Fruit fly (Drosophila melanogaster) whole organism, embryonic: Measurements from ENCODE around the gene pall.

ENCODE experiments used
- B-H2 ChIP-seq: fragments of 200-800 bp; sonication (Bioruptor generic); optimal IDR thresholded peaks from 2 replicates; lab custom pipeline; 2018; ENCODE audit warnings: missing biosample characterization, mild to moderate bottlenecking, missing genetic modification characterization
- Bgb ChIP-seq: fragments of 200-800 bp; sonication (Bioruptor generic); IDR thresholded peaks from 2 replicates; pipeline ENCODE4 v1.3.6; 2022; ENCODE audit warnings: missing biosample characterization, missing genetic modification characterization; ENCODE audit not compliant: partially characterized antibody
- CG10431 ChIP-seq: fragments of 200-800 bp; sonication (Bioruptor generic); optimal IDR thresholded peaks from 3 replicates; lab custom pipeline; 2018; ENCODE audit warnings: missing biosample characterization, mild to moderate bottlenecking, missing genetic modification characterization
- CG10959 ChIP-seq: fragments of 200-800 bp; sonication (Bioruptor generic); IDR thresholded peaks from 2 replicates; pipeline ENCODE4 v1.3.6; 2022; ENCODE audit warnings: missing biosample characterization, missing genetic modification characterization
- CG10979 ChIP-seq: fragments of 200-800 bp; sonication (Bioruptor generic); optimal IDR thresholded peaks from 2 replicates; lab custom pipeline; 2018; ENCODE audit warnings: missing biosample characterization, mild to moderate bottlenecking, missing genetic modification characterization, moderate library complexity
- CG11456 ChIP-seq: fragments of 200-800 bp; sonication (Bioruptor generic); IDR thresholded peaks from 3 replicates; pipeline ENCODE4 v1.3.6; 2022; ENCODE audit warnings: missing biosample characterization, missing genetic modification characterization
- CG11560 ChIP-seq: fragments of 200-800 bp; sonication (Bioruptor generic); IDR thresholded peaks from 3 replicates; pipeline ENCODE4 v1.3.6; 2022; ENCODE audit warnings: missing biosample characterization, missing genetic modification characterization
- CG11696 ChIP-seq: fragments of 200-800 bp; sonication (Bioruptor generic); IDR thresholded peaks from 2 replicates; pipeline ENCODE4 v1.3.6; 2022; ENCODE audit warnings: missing biosample characterization, missing genetic modification characterization
- CG12155 ChIP-seq: fragments of 200-800 bp; sonication (Bioruptor generic); optimal IDR thresholded peaks from 3 replicates; lab custom pipeline; 2016; ENCODE audit warnings: missing biosample characterization, missing genetic modification characterization
- CG15479 ChIP-seq: fragments of 200-800 bp; sonication (Bioruptor generic); optimal IDR thresholded peaks from 3 replicates; lab custom pipeline; 2019; ENCODE audit warnings: missing biosample characterization, mild to moderate bottlenecking, missing genetic modification characterization, moderate library complexity
- CG16779 ChIP-seq: fragments of 200-800 bp; sonication (Bioruptor generic); IDR thresholded peaks from 2 replicates; pipeline ENCODE4 v1.3.6; 2022; ENCODE audit warnings: missing biosample characterization, missing genetic modification characterization
- CG17829 ChIP-seq: fragments of 200-800 bp; optimal IDR thresholded peaks from 2 replicates; lab custom pipeline; 2019; ENCODE audit warnings: missing biosample characterization, mild to moderate bottlenecking, missing genetic modification characterization, moderate library complexity
- CG18619 ChIP-seq: fragments of 200-800 bp; sonication (Bioruptor generic); optimal IDR thresholded peaks from 3 replicates; lab custom pipeline; 2017; ENCODE audit warnings: missing biosample characterization, mild to moderate bottlenecking, missing genetic modification characterization
- CG2199 ChIP-seq: fragments of 200-800 bp; sonication (Bioruptor generic); IDR thresholded peaks from 3 replicates; pipeline ENCODE4 v1.3.6; 2022; ENCODE audit warnings: missing biosample characterization, missing genetic modification characterization
- CG30020 ChIP-seq: fragments of 200-800 bp; optimal IDR thresholded peaks from 2 replicates; lab custom pipeline; 2019; ENCODE audit warnings: missing biosample characterization, mild to moderate bottlenecking, missing genetic modification characterization, moderate library complexity
- CG30403 ChIP-seq: fragments of 200-800 bp; sonication (Bioruptor generic); optimal IDR thresholded peaks from 3 replicates; lab custom pipeline; 2016; ENCODE audit warnings: missing biosample characterization, missing genetic modification characterization
- CG3163 ChIP-seq: fragments of 200-800 bp; sonication (Bioruptor generic); optimal IDR thresholded peaks from 3 replicates; lab custom pipeline; 2016; ENCODE audit warnings: missing biosample characterization, missing genetic modification characterization
- CG34376 ChIP-seq: fragments of 200-800 bp; sonication (Bioruptor generic); optimal IDR thresholded peaks from 2 replicates; lab custom pipeline; 2018; ENCODE audit warnings: missing biosample characterization, mild to moderate bottlenecking, missing genetic modification characterization
- CG3838 ChIP-seq: fragments of 200-800 bp; sonication (Bioruptor generic); optimal IDR thresholded peaks from 3 replicates; lab custom pipeline; 2016; ENCODE audit warnings: missing biosample characterization, missing genetic modification characterization
- CG6175 ChIP-seq: fragments of 200-800 bp; sonication (Bioruptor generic); IDR thresholded peaks from 3 replicates; pipeline ENCODE4 v1.3.6; 2022; ENCODE audit warnings: missing biosample characterization, missing genetic modification characterization
- CG8281 ChIP-seq: fragments of 200-800 bp; sonication (Bioruptor generic); optimal IDR thresholded peaks from 2 replicates; lab custom pipeline; 2018; ENCODE audit warnings: missing biosample characterization, mild to moderate bottlenecking, missing genetic modification characterization, moderate library complexity
- CG9727 ChIP-seq: fragments of 200-800 bp; sonication (Bioruptor generic); optimal IDR thresholded peaks from 3 replicates; lab custom pipeline; 2017; ENCODE audit warnings: missing biosample characterization, mild to moderate bottlenecking, missing genetic modification characterization
- CG9876 ChIP-seq: fragments of 200-800 bp; sonication (Bioruptor generic); optimal IDR thresholded peaks from 2 replicates; lab custom pipeline; 2016; ENCODE audit warnings: missing biosample characterization, missing genetic modification characterization
- Drgx ChIP-seq: fragments of 200-800 bp; sonication (Bioruptor generic); IDR thresholded peaks from 2 replicates; pipeline ENCODE4 v1.3.6; 2022; ENCODE audit warnings: missing biosample characterization, missing genetic modification characterization
- Hr39 ChIP-seq: fragments of >200 bp; optimal IDR thresholded peaks from 2 replicates; lab custom pipeline; 2017
- Jarid2 ChIP-seq: fragments of 200-800 bp; sonication (Bioruptor generic); optimal IDR thresholded peaks from 3 replicates; lab custom pipeline; 2017; ENCODE audit warnings: mild to moderate bottlenecking, missing biosample characterization, missing genetic modification reagents, missing genetic modification characterization
- Meics ChIP-seq: fragments of 200-800 bp; sonication (Bioruptor generic); optimal IDR thresholded peaks from 2 replicates; lab custom pipeline; 2017; ENCODE audit warnings: missing biosample characterization, mild to moderate bottlenecking, missing genetic modification characterization
- Neu2 ChIP-seq: fragments of 200-800 bp; sonication (Bioruptor generic); optimal IDR thresholded peaks from 3 replicates; lab custom pipeline; 2016; ENCODE audit warnings: missing biosample characterization, missing genetic modification characterization, borderline replicate concordance
- Sin3A ChIP-seq: fragments of >200 bp; optimal IDR thresholded peaks from 2 replicates; lab custom pipeline; 2018
- Tbp ChIP-seq: fragments of >200 bp; optimal IDR thresholded peaks from 2 replicates; lab custom pipeline; 2018; ENCODE audit warnings: missing biosample characterization, missing genetic modification characterization
- Trl ChIP-seq, 3 experiments: fragments of >200 bp in 2 of 3; fragments of 200-800 bp in 1 of 3; sonication (Bioruptor generic) in 1 of 3; optimal IDR thresholded peaks; 2 replicates in 1 of 3; 3 replicates in 2 of 3; lab custom pipeline; 2016 to 2017; ENCODE audit warnings: missing biosample characterization in 1 of 3, missing genetic modification characterization in 1 of 3
- abd-A ChIP-seq: fragments of 200-800 bp; sonication (Bioruptor generic); optimal IDR thresholded peaks from 3 replicates; lab custom pipeline; 2019; ENCODE audit warnings: missing biosample characterization, mild to moderate bottlenecking, missing genetic modification characterization, moderate library complexity
- ap ChIP-seq: fragments of 200-800 bp; sonication (Bioruptor generic); IDR thresholded peaks from 2 replicates; pipeline ENCODE4 v1.3.6; 2022; ENCODE audit warnings: missing biosample characterization, missing genetic modification characterization
- ash1 ChIP-seq: fragments of 200-800 bp; sonication (Bioruptor generic); optimal IDR thresholded peaks from 2 replicates; lab custom pipeline; 2018; ENCODE audit warnings: missing biosample characterization, mild to moderate bottlenecking, missing genetic modification characterization
- corto ChIP-seq: fragments of 200-800 bp; sonication (Bioruptor generic); optimal IDR thresholded peaks from 2 replicates; lab custom pipeline; 2016; ENCODE audit warnings: missing biosample characterization, mild to moderate bottlenecking, missing genetic modification characterization, moderate library complexity
- ewg ChIP-seq: fragments of 200-800 bp; sonication (Bioruptor generic); optimal IDR thresholded peaks from 3 replicates; lab custom pipeline; 2017; ENCODE audit warnings: mild to moderate bottlenecking, missing biosample characterization, missing genetic modification reagents, missing genetic modification characterization
- kah ChIP-seq: fragments of 200-800 bp; sonication (Bioruptor generic); optimal IDR thresholded peaks from 2 replicates; lab custom pipeline; 2018; ENCODE audit warnings: missing biosample characterization, mild to moderate bottlenecking, missing genetic modification characterization
- lola ChIP-seq, 3 experiments: fragments of >200 bp in 2 of 3; fragments of 200-800 bp in 1 of 3; sonication (Bioruptor generic) in 1 of 3; optimal IDR thresholded peaks; 2 replicates each; lab custom pipeline; 2017 to 2019; ENCODE audit warnings: missing biosample characterization in 3 of 3, missing genetic modification characterization in 3 of 3, mild to moderate bottlenecking in 1 of 3, moderate library complexity in 1 of 3
- mirr ChIP-seq: fragments of 200-800 bp; sonication (Bioruptor generic); optimal IDR thresholded peaks from 3 replicates; lab custom pipeline; 2018; ENCODE audit warnings: missing biosample characterization, mild to moderate bottlenecking, missing genetic modification characterization
- nerfin-1 ChIP-seq: fragments of 200-800 bp; sonication (Bioruptor generic); optimal IDR thresholded peaks from 3 replicates; lab custom pipeline; 2019; ENCODE audit warnings: missing biosample characterization, mild to moderate bottlenecking, missing genetic modification characterization, moderate library complexity
- oc ChIP-seq: fragments of 200-800 bp; sonication (Bioruptor generic); optimal IDR thresholded peaks from 2 replicates; lab custom pipeline; 2018; ENCODE audit warnings: missing biosample characterization, mild to moderate bottlenecking, missing genetic modification characterization, moderate library complexity
- scrt ChIP-seq: fragments of 200-800 bp; sonication (Bioruptor generic); optimal IDR thresholded peaks from 2 replicates; lab custom pipeline; 2018; ENCODE audit warnings: missing biosample characterization, mild to moderate bottlenecking, missing genetic modification characterization, moderate library complexity
- sd ChIP-seq: fragments of 200-800 bp; sonication (Bioruptor generic); optimal IDR thresholded peaks from 3 replicates; lab custom pipeline; 2018; ENCODE audit warnings: missing biosample characterization, mild to moderate bottlenecking, missing genetic modification characterization, moderate library complexity
- sens ChIP-seq: fragments of 200-800 bp; sonication (Bioruptor generic); peaks from one replicate; lab custom pipeline; 2016; ENCODE audit warnings: missing biosample characterization, missing genetic modification characterization
- slbo ChIP-seq: fragments of 200-800 bp; sonication (Bioruptor generic); IDR thresholded peaks from 2 replicates; pipeline ENCODE4 v1.3.6; 2022; ENCODE audit warnings: missing biosample characterization, missing genetic modification characterization
- slou ChIP-seq: fragments of 200-800 bp; sonication (Bioruptor generic); optimal IDR thresholded peaks from 3 replicates; lab custom pipeline; 2016; ENCODE audit warnings: missing biosample characterization, missing genetic modification characterization
- sob ChIP-seq: fragments of 200-800 bp; sonication (Bioruptor generic); IDR thresholded peaks from 2 replicates; pipeline ENCODE4 v1.3.6; 2022; ENCODE audit warnings: missing biosample characterization, missing genetic modification characterization
- sqz ChIP-seq: fragments of 200-800 bp; sonication (Bioruptor generic); optimal IDR thresholded peaks from 3 replicates; lab custom pipeline; 2018; ENCODE audit warnings: missing biosample characterization, mild to moderate bottlenecking, missing genetic modification characterization
- ssp ChIP-seq: fragments of 200-800 bp; sonication (Bioruptor generic); IDR thresholded peaks from 2 replicates; pipeline ENCODE4 v1.3.6; 2022; ENCODE audit warnings: missing biosample characterization, missing genetic modification characterization
- wor ChIP-seq: fragments of 200-800 bp; sonication (Bioruptor generic); IDR thresholded peaks from 2 replicates; pipeline ENCODE4 v1.3.6; 2022; ENCODE audit warnings: missing biosample characterization, missing genetic modification characterization

The pall gene

DNA sequence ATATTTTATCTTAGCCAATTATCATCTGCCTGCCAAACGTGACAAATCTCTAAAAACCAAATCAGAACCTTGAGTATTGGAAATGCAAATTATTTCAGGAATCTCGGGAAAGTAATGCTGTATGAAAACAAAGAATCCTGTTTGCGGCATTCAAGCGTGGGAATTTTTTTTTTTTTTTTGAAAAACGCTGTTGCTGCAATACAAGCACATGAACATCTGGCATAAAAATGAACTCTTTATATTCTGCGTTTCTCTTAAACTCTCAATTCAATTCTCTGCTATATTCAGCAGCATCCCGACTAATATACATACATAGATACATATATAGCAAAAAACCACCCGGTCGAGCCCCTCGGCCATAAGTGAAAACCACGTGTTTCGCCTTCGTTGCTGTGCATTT, 13.7 kb upstream of the pall start:
- TF ChIP-seq Jarid2 (GFP tag; lab: Kevin White, UChicago), result no peak
- TF ChIP-seq CG10959, result no peak
- no peak for TF ChIP-seq slou (GFP tag; lab: Kevin White, UChicago)
- TF ChIP-seq CG18619, result no peak
- TF ChIP-seq CG30020 (tag; lab: Kevin White, UChicago), result no peak
- no peak for TF ChIP-seq CG11696 (GFP tag; lab: Robert Waterston, UW)
- no peak for TF ChIP-seq Sin3A (lab: Kevin White, UChicago)
- peak; percentile 60 for TF ChIP-seq scrt (GFP tag; lab: Kevin White, UChicago)
- peak; percentile 62 for TF ChIP-seq kah
- no peak for TF ChIP-seq Meics
- TF ChIP-seq CG11456 (GFP tag; lab: Robert Waterston, UW), result no peak
- TF ChIP-seq ewg, result no peak
- TF ChIP-seq sqz (GFP tag; lab: Kevin White, UChicago), result peak; percentile 59
- no peak for TF ChIP-seq CG9727 (GFP tag; lab: Kevin White, UChicago)
- TF ChIP-seq oc (tag; lab: Kevin White, UChicago), result no peak
- TF ChIP-seq nerfin-1 (tag; lab: Kevin White, UChicago), result peak; percentile 68
- TF ChIP-seq CG3163 (GFP tag; lab: Kevin White, UChicago), result peak; percentile 74
- TF ChIP-seq ssp (GFP tag; lab: Robert Waterston, UW), result no peak
- no peak for TF ChIP-seq Hr39 (lab: Kevin White, UChicago)
- TF ChIP-seq CG30403 (GFP tag; lab: Kevin White, UChicago), result no peak
- TF ChIP-seq CG16779 (GFP tag; lab: Robert Waterston, UW), result no peak
- TF ChIP-seq CG10979 (tag; lab: Kevin White, UChicago), result no peak
- no peak for TF ChIP-seq CG12155
- TF ChIP-seq Bgb (GFP tag; lab: Robert Waterston, UW), result no peak
- TF ChIP-seq Neu2 (GFP tag; lab: Kevin White, UChicago), result no peak
- peak in 1 of 2 experiments; percentile 22 for TF ChIP-seq Trl (optimal IDR thresholded peaks at IDR 0.05; lab: Kevin White, UChicago)
- TF ChIP-seq Trl (GFP tag; optimal IDR thresholded peaks at IDR 0.05; lab: Kevin White, UChicago), result no peak
- TF ChIP-seq ap, result no peak
- TF ChIP-seq sens (GFP tag; lab: Kevin White, UChicago), result peak; percentile 18
- TF ChIP-seq slbo (GFP tag; lab: Robert Waterston, UW), result no peak
- no peak for TF ChIP-seq CG11560

- no peak for TF ChIP-seq wor (GFP tag; lab: Robert Waterston, UW)
- TF ChIP-seq CG6175 (GFP tag; lab: Robert Waterston, UW), result no peak
- no peak for TF ChIP-seq CG9876 (GFP tag; lab: Kevin White, UChicago)
- TF ChIP-seq CG3838 (GFP tag; lab: Kevin White, UChicago), result no peak
- no peak for TF ChIP-seq CG15479 (GFP tag; lab: Kevin White, UChicago)
- no peak for TF ChIP-seq CG10431
- no peak for TF ChIP-seq ash1 (GFP tag; lab: Kevin White, UChicago)
- TF ChIP-seq CG8281 (tag; lab: Kevin White, UChicago), result no peak
- TF ChIP-seq mirr (GFP tag; lab: Kevin White, UChicago), result peak; percentile 69
- no peak for TF ChIP-seq abd-A (tag; lab: Kevin White, UChicago)
- no peak for TF ChIP-seq CG2199 (GFP tag; lab: Robert Waterston, UW)
- no peak for TF ChIP-seq B-H2 (GFP tag; lab: Kevin White, UChicago)
- TF ChIP-seq CG17829 (tag; lab: Kevin White, UChicago), result no peak
- TF ChIP-seq corto, result no peak
- TF ChIP-seq CG34376 (GFP tag; lab: Kevin White, UChicago), result peak; percentile 38
- TF ChIP-seq sob (GFP tag; lab: Robert Waterston, UW), result no peak
- TF ChIP-seq Drgx, result no peak
- TF ChIP-seq lola (GFP tag; optimal IDR thresholded peaks at IDR 0.05; lab: Kevin White, UChicago), result no peak
- peak; percentile 50 for TF ChIP-seq sd (tag; lab: Kevin White, UChicago)
- no peak for TF ChIP-seq Tbp (GFP tag; lab: Kevin White, UChicago)
- no peak for TF ChIP-seq CG30403 (GFP tag; lab: Kevin White, UChicago)
These were observed 12.6 kb upstream of the pall start for dm6 chr3L:9499919-9500807.
